Fruit fly (Drosophila melanogaster) whole organism, prepupa: Measurements from ENCODE around the gene CG32260.

Experiments
- Blimp-1 ChIP-seq: fragments of 200-800 bp; sonication (Bioruptor generic); optimal IDR thresholded peaks from 3 replicates; lab custom pipeline; 2017; ENCODE audit warnings: missing biosample characterization, missing genetic modification characterization, mild to moderate bottlenecking, moderate library complexity, missing genetic modification reagents
- CG10631 ChIP-seq: fragments of 200-800 bp; sonication (Bioruptor generic); optimal IDR thresholded peaks from 2 replicates; lab custom pipeline; 2016; ENCODE audit warnings: missing biosample characterization, missing genetic modification characterization
- CG10669 ChIP-seq: fragments of 200-800 bp; sonication (Bioruptor generic); optimal IDR thresholded peaks from 3 replicates; lab custom pipeline; 2018; ENCODE audit warnings: missing biosample characterization, mild to moderate bottlenecking, missing genetic modification characterization, moderate library complexity
- CG11762 ChIP-seq: fragments of 200-800 bp; sonication (Bioruptor generic); optimal IDR thresholded peaks from 3 replicates; lab custom pipeline; 2016; ENCODE audit warnings: missing biosample characterization, missing genetic modification characterization; ENCODE audit not compliant: insufficient read depth
- CG1621 ChIP-seq: fragments of 200-800 bp; sonication (Bioruptor generic); optimal IDR thresholded peaks from 3 replicates; lab custom pipeline; 2018; ENCODE audit warnings: missing biosample characterization, mild to moderate bottlenecking, missing genetic modification characterization
- CG16779 ChIP-seq: fragments of 200-800 bp; sonication (Bioruptor generic); optimal IDR thresholded peaks from 3 replicates; lab custom pipeline; 2017; ENCODE audit warnings: missing biosample characterization, mild to moderate bottlenecking, missing genetic modification characterization
- CG32006 ChIP-seq: fragments of 200-800 bp; sonication (Bioruptor generic); optimal IDR thresholded peaks from 3 replicates; lab custom pipeline; 2017; ENCODE audit warnings: missing biosample characterization, mild to moderate bottlenecking, missing genetic modification characterization
- CG34406 ChIP-seq: fragments of 200-800 bp; sonication (Bioruptor generic); optimal IDR thresholded peaks from 3 replicates; lab custom pipeline; 2016; ENCODE audit warnings: missing biosample characterization, missing genetic modification characterization
- CG4318 ChIP-seq: fragments of 200-800 bp; sonication (Bioruptor generic); optimal IDR thresholded peaks from 3 replicates; lab custom pipeline; 2017; ENCODE audit warnings: missing biosample characterization, mild to moderate bottlenecking, missing genetic modification characterization
- CG6163 ChIP-seq: fragments of 200-800 bp; sonication (Bioruptor generic); IDR thresholded peaks from 3 replicates; pipeline ENCODE4 v1.3.6; 2022; ENCODE audit warnings: missing biosample characterization, missing genetic modification characterization
- CG6276 ChIP-seq: fragments of 200-800 bp; sonication (Bioruptor generic); optimal IDR thresholded peaks from 2 replicates; lab custom pipeline; 2017; ENCODE audit warnings: missing biosample characterization, mild to moderate bottlenecking, missing genetic modification characterization
- CG6792 ChIP-seq: fragments of 200-800 bp; sonication (Bioruptor generic); optimal IDR thresholded peaks from 3 replicates; lab custom pipeline; 2016; ENCODE audit warnings: missing biosample characterization, missing genetic modification characterization
- CG6808 ChIP-seq: fragments of 200-800 bp; sonication (Bioruptor generic); optimal IDR thresholded peaks from 3 replicates; lab custom pipeline; 2017; ENCODE audit warnings: missing biosample characterization, missing genetic modification characterization, mild to moderate bottlenecking, moderate library complexity, missing genetic modification reagents
- CG6854 ChIP-seq: fragments of 200-800 bp; sonication (Bioruptor generic); optimal IDR thresholded peaks from 2 replicates; lab custom pipeline; 2017; ENCODE audit warnings: missing biosample characterization, mild to moderate bottlenecking, missing genetic modification characterization
- CG8119 ChIP-seq: fragments of 200-800 bp; sonication (Bioruptor generic); IDR thresholded peaks from 3 replicates; pipeline ENCODE4 v1.3.6; 2022; ENCODE audit warnings: missing biosample characterization, missing genetic modification characterization
- CG8319 ChIP-seq: fragments of 200-800 bp; sonication (Bioruptor generic); optimal IDR thresholded peaks from 3 replicates; lab custom pipeline; 2016; ENCODE audit warnings: missing biosample characterization, missing genetic modification characterization
- CG9139 ChIP-seq: fragments of 200-800 bp; sonication (Bioruptor generic); optimal IDR thresholded peaks from 3 replicates; lab custom pipeline; 2017; ENCODE audit warnings: missing biosample characterization, mild to moderate bottlenecking, missing genetic modification characterization
- Eip75B ChIP-seq: fragments of 200-800 bp; sonication (Bioruptor generic); optimal IDR thresholded peaks from 3 replicates; lab custom pipeline; 2016; ENCODE audit warnings: missing biosample characterization, missing genetic modification characterization
- Eip78C ChIP-seq: fragments of 200-800 bp; sonication (Bioruptor generic); peaks from one replicate; lab custom pipeline; 2016; ENCODE audit warnings: missing biosample characterization, missing genetic modification characterization
- Eip93F ChIP-seq: fragments of 200-800 bp; sonication (Bioruptor generic); optimal IDR thresholded peaks from 2 replicates; lab custom pipeline; 2016; ENCODE audit warnings: missing biosample characterization, mild to moderate bottlenecking, missing genetic modification characterization
- Ets96B ChIP-seq: fragments of 200-800 bp; optimal IDR thresholded peaks from 2 replicates; lab custom pipeline; 2019; ENCODE audit warnings: missing biosample characterization, mild to moderate bottlenecking, missing genetic modification characterization, moderate library complexity
- Hr38 ChIP-seq: sonication (Bioruptor generic); optimal IDR thresholded peaks from 2 replicates; lab custom pipeline; 2016; ENCODE audit warnings: missing biosample characterization, missing genetic modification characterization
- Lpt ChIP-seq: fragments of 200-800 bp; sonication (Bioruptor generic); optimal IDR thresholded peaks from 3 replicates; lab custom pipeline; 2016; ENCODE audit warnings: missing biosample characterization, missing genetic modification characterization
- Met ChIP-seq: fragments of 200-800 bp; sonication (Bioruptor generic); optimal IDR thresholded peaks from 3 replicates; lab custom pipeline; 2016; ENCODE audit warnings: missing biosample characterization, missing genetic modification characterization
- Smox ChIP-seq: fragments of 200-800 bp; sonication (Bioruptor generic); optimal IDR thresholded peaks from 3 replicates; lab custom pipeline; 2016; ENCODE audit warnings: missing biosample characterization, missing genetic modification characterization
- Sox102F ChIP-seq: fragments of 200-800 bp; sonication (Bioruptor generic); optimal IDR thresholded peaks from 2 replicates; lab custom pipeline; 2016; ENCODE audit warnings: missing biosample characterization, mild to moderate bottlenecking, missing genetic modification characterization
- Sox14 ChIP-seq: fragments of 200-800 bp; sonication (Bioruptor generic); optimal IDR thresholded peaks from 3 replicates; lab custom pipeline; 2016; ENCODE audit warnings: missing biosample characterization, missing genetic modification characterization
- Sox15 ChIP-seq: fragments of 200-800 bp; sonication (Bioruptor generic); optimal IDR thresholded peaks from 3 replicates; lab custom pipeline; 2016; ENCODE audit warnings: missing biosample characterization, missing genetic modification characterization
- achi ChIP-seq: fragments of 200-800 bp; sonication (Bioruptor generic); optimal IDR thresholded peaks from 3 replicates; lab custom pipeline; 2016; ENCODE audit warnings: missing biosample characterization, missing genetic modification characterization
- acj6 ChIP-seq: fragments of 200-800 bp; sonication (Bioruptor generic); optimal IDR thresholded peaks from 3 replicates; lab custom pipeline; 2016; ENCODE audit warnings: missing biosample characterization, missing genetic modification characterization
- cyc ChIP-seq: fragments of 200-800 bp; sonication (Bioruptor generic); optimal IDR thresholded peaks from 3 replicates; lab custom pipeline; 2016; ENCODE audit warnings: missing biosample characterization, missing genetic modification characterization
- dac ChIP-seq: fragments of 200-800 bp; sonication (Bioruptor generic); optimal IDR thresholded peaks from 2 replicates; lab custom pipeline; 2017; ENCODE audit warnings: missing biosample characterization, mild to moderate bottlenecking, missing genetic modification characterization
- eg ChIP-seq: fragments of 200-800 bp; sonication (Bioruptor generic); IDR thresholded peaks from 3 replicates; pipeline ENCODE4 v1.3.6; 2022; ENCODE audit warnings: missing biosample characterization, missing genetic modification characterization
- esn ChIP-seq: fragments of 200-800 bp; sonication (Bioruptor generic); optimal IDR thresholded peaks from 2 replicates; lab custom pipeline; 2016; ENCODE audit warnings: missing biosample characterization, mild to moderate bottlenecking, missing genetic modification characterization, moderate library complexity
- fd59A ChIP-seq: fragments of 200-800 bp; sonication (Bioruptor generic); optimal IDR thresholded peaks from 2 replicates; lab custom pipeline; 2017; ENCODE audit warnings: missing biosample characterization, mild to moderate bottlenecking, missing genetic modification characterization, missing genetic modification reagents
- fd85E ChIP-seq: fragments of 200-800 bp; sonication (Bioruptor generic); optimal IDR thresholded peaks from 3 replicates; lab custom pipeline; 2016; ENCODE audit warnings: missing biosample characterization, missing genetic modification characterization
- fkh ChIP-seq: fragments of 200-800 bp; sonication (Bioruptor generic); optimal IDR thresholded peaks from 3 replicates; lab custom pipeline; 2017; ENCODE audit warnings: missing biosample characterization, mild to moderate bottlenecking, missing genetic modification characterization, moderate library complexity
- salr ChIP-seq, 2 experiments: fragments of 200-800 bp; sonication (Bioruptor generic); optimal IDR thresholded peaks; 3 replicates each; lab custom pipeline; 2016 to 2018; ENCODE audit warnings: missing biosample characterization in 2 of 2, missing genetic modification characterization in 2 of 2, mild to moderate bottlenecking in 1 of 2
- spab ChIP-seq: fragments of 200-800 bp; sonication (Bioruptor generic); optimal IDR thresholded peaks from 2 replicates; lab custom pipeline; 2017; ENCODE audit warnings: missing biosample characterization, mild to moderate bottlenecking, missing genetic modification characterization, missing genetic modification reagents
- ss ChIP-seq, 2 experiments: fragments of 200-800 bp; sonication (Bioruptor generic); optimal IDR thresholded peaks; 2 replicates in 1 of 2; 3 replicates in 1 of 2; lab custom pipeline; 2017 to 2018; ENCODE audit warnings: mild to moderate bottlenecking in 2 of 2, missing biosample characterization in 2 of 2, missing genetic modification characterization in 2 of 2, moderate library complexity in 1 of 2
- svp ChIP-seq: fragments of 200-800 bp; sonication (Bioruptor generic); peaks from one replicate; lab custom pipeline; 2016; ENCODE audit warnings: missing biosample characterization, missing genetic modification characterization
- topi ChIP-seq: fragments of 200-800 bp; sonication (Bioruptor generic); optimal IDR thresholded peaks from 3 replicates; lab custom pipeline; 2016; ENCODE audit warnings: missing biosample characterization, missing genetic modification characterization
- vri ChIP-seq: fragments of 200-800 bp; sonication (Bioruptor generic); optimal IDR thresholded peaks from 3 replicates; lab custom pipeline; 2016; ENCODE audit warnings: missing biosample characterization, mild to moderate bottlenecking, missing genetic modification characterization

CG32260 gene

DNA sequence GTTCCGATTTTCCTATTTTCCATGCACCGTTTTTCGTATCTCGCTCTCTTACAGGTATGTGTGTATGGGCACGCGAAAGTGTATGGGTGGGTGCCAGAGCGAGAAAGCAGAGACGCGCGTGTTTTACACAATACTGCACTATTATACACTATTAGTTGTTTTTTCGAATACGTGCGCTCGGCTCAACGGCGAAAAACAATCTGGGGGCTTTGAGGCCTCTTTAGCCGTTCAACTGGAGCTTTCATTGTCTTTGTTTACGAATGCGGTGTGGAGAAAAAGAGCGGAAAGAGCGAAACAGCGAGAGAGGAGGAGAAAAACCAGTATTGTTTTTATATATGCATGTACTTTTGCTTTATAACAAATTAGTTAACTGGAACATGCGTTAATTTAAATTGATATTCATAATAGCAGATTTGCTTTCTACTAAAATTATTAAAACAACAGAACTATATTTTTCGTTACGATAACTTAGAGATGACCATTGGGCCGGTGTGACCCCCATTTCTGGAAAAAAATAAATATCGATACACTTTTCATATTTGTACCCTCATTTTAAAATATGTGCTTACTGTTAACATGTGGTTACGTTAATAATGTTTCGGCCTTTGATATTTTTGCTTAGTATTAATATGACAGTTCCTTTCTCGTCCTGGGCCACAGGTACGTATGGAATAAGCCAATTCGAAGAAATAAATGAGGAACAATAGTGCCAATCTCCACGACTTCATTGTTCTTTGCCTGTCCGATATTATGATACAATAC is 39.5 kb upstream of the CG32260 start, which contains the start of gene CG14995 (continued):
- TF ChIP-seq CG11762 (GFP tag; lab: Kevin White, UChicago) = no peak
- TF ChIP-seq achi (GFP tag; lab: Kevin White, UChicago) = no peak
- no peak for TF ChIP-seq Blimp-1
- TF ChIP-seq CG10669 = no peak
- TF ChIP-seq Eip75B = peak; percentile 33
- peak; percentile 14 for TF ChIP-seq CG6808 (GFP tag; lab: Kevin White, UChicago)
- TF ChIP-seq CG6854 (GFP tag; lab: Kevin White, UChicago) = peak; percentile 70
- peak; percentile 2 for TF ChIP-seq Ets96B (tag; lab: Kevin White, UChicago)
- TF ChIP-seq esn (GFP tag; lab: Kevin White, UChicago) = peak; percentile 8
- peak; percentile 37 for TF ChIP-seq Lpt (GFP tag; lab: Kevin White, UChicago)
- no peak for TF ChIP-seq Met (GFP tag; lab: Kevin White, UChicago)
- TF ChIP-seq CG1621 = no peak
- peak; percentile 15 for TF ChIP-seq Sox102F (GFP tag; lab: Kevin White, UChicago)
- no peak for TF ChIP-seq CG10631 (GFP tag; lab: Kevin White, UChicago)
- TF ChIP-seq fd85E (GFP tag; lab: Kevin White, UChicago) = peak; percentile 19

DNA sequence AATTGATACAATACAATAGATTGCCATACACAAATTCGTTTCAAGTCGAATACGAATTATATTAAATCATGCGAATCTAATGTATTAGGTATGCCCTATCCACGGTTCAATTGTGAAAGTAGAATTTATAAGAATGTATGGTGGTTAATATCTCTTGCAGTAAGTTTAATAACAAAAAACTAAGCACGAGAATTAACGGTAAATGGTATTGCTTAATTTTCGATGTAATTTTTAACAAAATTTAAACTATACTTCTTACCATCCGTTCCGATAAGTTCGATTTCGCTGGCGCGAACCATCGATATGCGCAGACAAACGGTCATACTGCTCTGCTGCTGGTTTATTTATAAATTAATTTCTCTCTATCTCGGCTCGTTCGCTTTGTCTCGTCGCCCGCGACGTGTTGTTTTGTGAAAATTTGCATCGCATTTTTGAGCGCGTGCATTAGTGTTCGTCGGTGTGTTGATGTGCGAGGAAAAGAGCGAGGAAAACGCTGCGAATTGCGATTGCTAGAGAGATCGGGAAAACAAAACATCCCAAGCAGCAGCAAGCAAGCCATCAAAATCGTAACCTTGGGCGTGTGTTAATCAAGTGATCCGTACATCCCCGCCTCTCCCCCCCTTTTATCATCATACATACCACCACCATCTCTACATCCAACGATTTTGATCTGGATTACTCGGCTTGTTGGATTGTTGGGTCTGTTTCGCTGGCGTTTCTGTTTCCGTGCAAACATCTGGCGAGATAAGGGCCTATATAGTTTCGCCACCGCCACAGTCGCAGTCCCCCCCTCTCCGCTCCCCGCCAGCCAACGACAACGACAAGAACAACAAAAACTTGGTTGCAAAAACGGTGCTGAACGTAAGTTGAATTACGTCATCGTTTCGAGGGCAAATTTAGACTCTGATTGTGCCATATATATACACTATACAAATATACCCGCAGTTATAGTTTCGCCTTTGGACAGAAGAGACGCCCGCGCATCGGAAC is 38.6 kb upstream of the CG32260 start, which contains the start of gene Fit1:
Fit1 (plus strand) TSS at position 307 of the 990 bp plus-strand sequence.
- peak; percentile 41 for TF ChIP-seq Sox14 (GFP tag; lab: Kevin White, UChicago)
- peak; percentile 14 for TF ChIP-seq CG1621
- TF ChIP-seq achi (GFP tag; lab: Kevin White, UChicago) = no peak
- TF ChIP-seq ss (GFP tag; optimal IDR thresholded peaks at IDR 0.05; lab: Kevin White, UChicago) = peak; percentile 20 to 28
- no peak for TF ChIP-seq CG9139
- TF ChIP-seq CG6163 (GFP tag; lab: Robert Waterston, UW) = 0 out of 3 replicates have a peak, but pooled peaks have one; percentile 32
- no peak for TF ChIP-seq salr (GFP tag; optimal IDR thresholded peaks at IDR 0.05; lab: Kevin White, UChicago)
- TF ChIP-seq svp = peak; percentile 83
- TF ChIP-seq CG6276 (GFP tag; lab: Kevin White, UChicago) = no peak
- TF ChIP-seq eg = 0 out of 3 replicates have a peak, but pooled peaks have one; percentile 22
- TF ChIP-seq CG6792 (GFP tag; lab: Kevin White, UChicago) = no peak
- peak; percentile 43 for TF ChIP-seq fkh (GFP tag; lab: Kevin White, UChicago)
- TF ChIP-seq Eip78C (GFP tag; lab: Kevin White, UChicago) = peak; percentile 23
- no peak for TF ChIP-seq Smox (GFP tag; lab: Kevin White, UChicago)
- no peak for TF ChIP-seq CG34406 (GFP tag; lab: Kevin White, UChicago)
- TF ChIP-seq CG8319 (GFP tag; lab: Kevin White, UChicago) = no peak
- TF ChIP-seq vri = peak; percentile 62

DNA sequence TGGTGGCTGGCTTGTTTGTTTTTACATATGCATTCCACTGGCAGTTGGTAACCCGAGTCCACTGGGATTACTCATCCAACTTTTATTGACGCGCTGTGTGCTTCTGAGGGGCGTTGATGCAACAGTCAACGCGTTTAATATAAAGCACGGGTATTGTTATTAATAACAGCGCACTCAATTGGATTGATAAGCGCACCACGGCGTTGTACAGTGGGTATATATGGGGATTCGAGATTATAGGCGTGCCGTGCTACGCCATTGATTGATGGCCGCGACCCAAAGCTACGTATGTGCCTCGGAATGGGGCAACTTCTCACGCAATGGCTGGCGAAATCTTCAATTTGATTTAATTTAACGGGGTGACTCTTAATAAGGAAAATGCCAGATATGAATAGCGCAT is 35.0 kb upstream of the CG32260 start:
- TF ChIP-seq topi (GFP tag; lab: Kevin White, UChicago) (no peak), Met (GFP tag; lab: Kevin White, UChicago) (no peak), salr (GFP tag; optimal IDR thresholded peaks at IDR 0.05; lab: Kevin White, UChicago) (no peak), CG4318 (GFP tag; lab: Kevin White, UChicago) (no peak), achi (GFP tag; lab: Kevin White, UChicago) (no peak), CG32006 (GFP tag; lab: Kevin White, UChicago) (no peak), Eip78C (GFP tag; lab: Kevin White, UChicago) (peak; percentile 69), Hr38 (GFP tag; lab: Kevin White, UChicago) (no peak), CG8119 (GFP tag; lab: Robert Waterston, UW) (no peak), svp (peak; percentile 77), ss (GFP tag; optimal IDR thresholded peaks at IDR 0.05; lab: Kevin White, UChicago) (peak in 1 of 2 experiments; percentile 20), CG6276 (GFP tag; lab: Kevin White, UChicago) (peak; percentile 37), acj6 (GFP tag; lab: Kevin White, UChicago) (no peak), cyc (GFP tag; lab: Kevin White, UChicago) (no peak), CG10631 (GFP tag; lab: Kevin White, UChicago) (no peak), dac (GFP tag; lab: Kevin White, UChicago) (no peak), CG16779 (tag; lab: Kevin White, UChicago) (no peak), Eip93F (peak; percentile 51), Eip75B (peak; percentile 20), eg (no peak), spab (no peak), Sox15 (GFP tag; lab: Kevin White, UChicago) (no peak), fd59A (GFP tag; lab: Kevin White, UChicago) (no peak), vri (peak; percentile 80)
